Worm (Caenorhabditis elegans): ENCODE data around the gene R02F11.1.

- no peak for TF ChIP-seq nhr-6 (tag; optimal IDR thresholded peaks at IDR 0.05)
- TF ChIP-seq zag-1 (tag; optimal IDR thresholded peaks at IDR 0.05): no peak
- no peak for TF ChIP-seq lin-39 (tag; optimal IDR thresholded peaks at IDR 0.05)
- TF ChIP-seq ztf-11 (tag; optimal IDR thresholded peaks at IDR 0.05): no peak
- TF ChIP-seq aly-2 (tag; optimal IDR thresholded peaks at IDR 0.05): no peak
- TF ChIP-seq elt-3 (tag; optimal IDR thresholded peaks at IDR 0.05): no peak
These were observed 34.4 kb upstream of the R02F11.1 start, which contains the start of gene C18G1.8 for ce11 chrV:4766501-4766900.

All from whole organism, L2 larva.